Worm (Caenorhabditis elegans) whole organism, L2 larva: ENCODE measurements around the gene T02H6.6.

ENCODE experiments used
- C34F6.9 ChIP-seq: fragments of 150-350 bp; optimal IDR thresholded peaks from 2 replicates; lab custom pipeline; 2014; ENCODE audit warnings: missing biosample characterization, missing genetic modification characterization
- Y55F3AM.14 ChIP-seq: fragments of 200-800 bp; sonication (Bioruptor generic); optimal IDR thresholded peaks from 2 replicates; lab custom pipeline; 2018; ENCODE audit warnings: mild to moderate bottlenecking, missing genetic modification characterization, missing compliant biosample characterization
- alr-1 ChIP-seq: fragments of 150-350 bp; optimal IDR thresholded peaks from 2 replicates; lab custom pipeline; 2014; ENCODE audit warnings: missing biosample characterization, missing genetic modification characterization
- aly-2 ChIP-seq: fragments of 150-350 bp; optimal IDR thresholded peaks from 2 replicates; lab custom pipeline; 2014; ENCODE audit warnings: missing biosample characterization, missing genetic modification characterization
- blmp-1 ChIP-seq: sonication (generic microtip); optimal IDR thresholded peaks from 2 replicates; lab custom pipeline; 2017; ENCODE audit warnings: missing genetic modification characterization, mild to moderate bottlenecking, missing compliant biosample characterization, antibody characterized with exemption, moderate library complexity; ENCODE audit not compliant: insufficient read depth
- ceh-16 ChIP-seq: fragments of 150-350 bp; optimal IDR thresholded peaks from 2 replicates; lab custom pipeline; 2014; ENCODE audit warnings: missing biosample characterization, missing genetic modification characterization
- ceh-82 ChIP-seq: fragments of 150-350 bp; optimal IDR thresholded peaks from 2 replicates; lab custom pipeline; 2014; ENCODE audit warnings: missing biosample characterization, missing genetic modification characterization
- crh-2 ChIP-seq: sonication (generic microtip); optimal IDR thresholded peaks from 2 replicates; lab custom pipeline; 2017; ENCODE audit warnings: missing biosample characterization, missing genetic modification characterization
- dmd-4 ChIP-seq: sonication (generic microtip); optimal IDR thresholded peaks from 2 replicates; lab custom pipeline; 2017; ENCODE audit warnings: missing biosample characterization, missing genetic modification characterization
- egl-27 ChIP-seq: sonication (generic microtip); optimal IDR thresholded peaks from 3 replicates; lab custom pipeline; 2017; ENCODE audit warnings: missing biosample characterization, missing genetic modification reagents, missing genetic modification characterization
- elt-1 ChIP-seq: fragments of 150-350 bp; optimal IDR thresholded peaks from 2 replicates; lab custom pipeline; 2014; ENCODE audit warnings: missing biosample characterization, missing genetic modification characterization
- elt-3 ChIP-seq: sonication (generic microtip); optimal IDR thresholded peaks from 2 replicates; lab custom pipeline; 2017; ENCODE audit warnings: missing biosample characterization, missing genetic modification characterization
- fos-1 ChIP-seq: fragments of 150-350 bp; optimal IDR thresholded peaks from 2 replicates; lab custom pipeline; 2014; ENCODE audit warnings: missing biosample characterization, missing genetic modification characterization
- lin-39 ChIP-seq: fragments of 150-350 bp; optimal IDR thresholded peaks from 2 replicates; lab custom pipeline; 2014; ENCODE audit warnings: missing biosample characterization, missing genetic modification reagents, missing genetic modification characterization
- mab-5 ChIP-seq: fragments of 150-350 bp; optimal IDR thresholded peaks from 2 replicates; lab custom pipeline; 2014; ENCODE audit warnings: missing biosample characterization, missing genetic modification characterization
- mbf-1 ChIP-seq: sonication (generic microtip); optimal IDR thresholded peaks from 2 replicates; lab custom pipeline; 2017; ENCODE audit warnings: missing biosample characterization, missing genetic modification characterization
- mdl-1 ChIP-seq, 2 experiments: fragments of 150-350 bp in 1 of 2; sonication (generic microtip) in 1 of 2; optimal IDR thresholded peaks; 2 replicates each; lab custom pipeline; 2017; ENCODE audit warnings: missing biosample characterization in 2 of 2, missing genetic modification characterization in 2 of 2
- nhr-11 ChIP-seq: fragments of 150-350 bp; optimal IDR thresholded peaks from 2 replicates; lab custom pipeline; 2014; ENCODE audit warnings: missing biosample characterization, missing genetic modification characterization
- nhr-129 ChIP-seq: fragments of 150-350 bp; optimal IDR thresholded peaks from 2 replicates; lab custom pipeline; 2014; ENCODE audit warnings: missing biosample characterization, missing genetic modification characterization
- nhr-21 ChIP-seq: fragments of 150-350 bp; optimal IDR thresholded peaks from 2 replicates; lab custom pipeline; 2014; ENCODE audit warnings: missing biosample characterization, missing genetic modification characterization
- nhr-23 ChIP-seq: fragments of 150-350 bp; optimal IDR thresholded peaks from 2 replicates; lab custom pipeline; 2014; ENCODE audit warnings: missing biosample characterization, missing genetic modification reagents, missing genetic modification characterization
- nhr-77 ChIP-seq: fragments of 150-350 bp; optimal IDR thresholded peaks from 2 replicates; lab custom pipeline; 2014; ENCODE audit warnings: missing biosample characterization, missing genetic modification characterization
- sem-4 ChIP-seq: fragments of 150-350 bp; optimal IDR thresholded peaks from 2 replicates; lab custom pipeline; 2014; ENCODE audit warnings: missing biosample characterization, missing genetic modification reagents, missing genetic modification characterization
- skn-1 ChIP-seq: sonication (generic microtip); optimal IDR thresholded peaks from 2 replicates; lab custom pipeline; 2017; ENCODE audit warnings: missing biosample characterization, missing genetic modification characterization
- sma-9 ChIP-seq, 2 experiments: fragments of 150-350 bp in 1 of 2; sonication (generic microtip) in 1 of 2; optimal IDR thresholded peaks; 2 replicates each; lab custom pipeline; 2014 to 2016; ENCODE audit warnings: missing genetic modification characterization in 2 of 2, mild to moderate bottlenecking in 1 of 2, missing biosample characterization in 1 of 2, missing compliant biosample characterization in 1 of 2, missing genetic modification reagents in 1 of 2, moderate library complexity in 1 of 2
- snpc-4 ChIP-seq: fragments of 150-350 bp; optimal IDR thresholded peaks from 2 replicates; lab custom pipeline; 2014; ENCODE audit warnings: missing biosample characterization, missing genetic modification characterization
- unc-39 ChIP-seq: fragments of 150-350 bp; optimal IDR thresholded peaks from 2 replicates; lab custom pipeline; 2014; ENCODE audit warnings: missing biosample characterization, missing genetic modification characterization
- unc-55 ChIP-seq: fragments of 150-350 bp; sonication (generic microtip); optimal IDR thresholded peaks from 3 replicates; lab custom pipeline; 2014; ENCODE audit warnings: missing biosample characterization, missing genetic modification reagents, missing genetic modification characterization
- unc-62 ChIP-seq: fragments of 150-350 bp; optimal IDR thresholded peaks from 2 replicates; lab custom pipeline; 2014; ENCODE audit warnings: missing biosample characterization, missing genetic modification reagents, missing genetic modification characterization
- zag-1 ChIP-seq: fragments of 150-350 bp; optimal IDR thresholded peaks from 2 replicates; lab custom pipeline; 2014; ENCODE audit warnings: missing biosample characterization, missing genetic modification characterization
- ztf-1 ChIP-seq: fragments of 200-800 bp; sonication (Bioruptor generic); conservative IDR thresholded peaks from 2 replicates; pipeline ENCODE4 v1.3.6; 2022; ENCODE audit warnings: missing genetic modification characterization, missing compliant biosample characterization

Gene T02H6.6

ce11 chrII:680612-681011 lies 3.0 kb upstream of the T02H6.6 start, which contains the start of the genes T02H6.10 and T02H6.8:
TSS of gene T02H6.10 (minus strand) at chrII:680712.
TSS of gene T02H6.8 (plus strand) at chrII:680832.
- no peak for TF ChIP-seq dmd-4 (tag; lab: Kevin White, UChicago)
- no peak for TF ChIP-seq elt-1
- TF ChIP-seq alr-1 = no peak
- TF ChIP-seq lin-39 (tag; lab: Kevin White, UChicago) = no peak

ce11 chrII:682326-682725 lies 1.2 kb upstream of the T02H6.6 start, which contains the start of gene T02H6.7:
TSS of gene T02H6.7 (plus strand) at chrII:682626.
- TF ChIP-seq ztf-1 (no peak), Y55F3AM.14 (GFP tag; lab: Kevin White, UChicago) (no peak), crh-2 (tag; lab: Kevin White, UChicago) (no peak), elt-3 (tag; lab: Kevin White, UChicago) (no peak), skn-1 (tag; lab: Kevin White, UChicago) (no peak), unc-55 (GFP tag; lab: Kevin White, UChicago) (no peak), zag-1 (tag; lab: Kevin White, UChicago) (no peak), alr-1 (no peak), egl-27 (tag; lab: Kevin White, UChicago) (no peak)

- TF ChIP-seq mbf-1 (no peak), ztf-1 (no peak), fos-1 (no peak), unc-39 (tag; lab: Kevin White, UChicago) (no peak), mab-5 (tag; lab: Kevin White, UChicago) (no peak), nhr-23 (tag; lab: Kevin White, UChicago) (no peak), sem-4 (tag; lab: Kevin White, UChicago) (no peak), C34F6.9 (tag; lab: Kevin White, UChicago) (no peak), nhr-11 (tag; lab: Kevin White, UChicago) (no peak), lin-39 (tag; lab: Kevin White, UChicago) (no peak), ceh-82 (tag; lab: Kevin White, UChicago) (no peak), blmp-1 (no peak), aly-2 (no peak), unc-62 (no peak), zag-1 (tag; lab: Kevin White, UChicago) (no peak), elt-3 (tag; lab: Kevin White, UChicago) (no peak)
Measured at ce11 chrII:684811-685210, 1.2 kb downstream of the T02H6.6 start, which contains the start of gene T02H6.5. TSS of gene T02H6.5 (plus strand) at chrII:685111.

DNA sequence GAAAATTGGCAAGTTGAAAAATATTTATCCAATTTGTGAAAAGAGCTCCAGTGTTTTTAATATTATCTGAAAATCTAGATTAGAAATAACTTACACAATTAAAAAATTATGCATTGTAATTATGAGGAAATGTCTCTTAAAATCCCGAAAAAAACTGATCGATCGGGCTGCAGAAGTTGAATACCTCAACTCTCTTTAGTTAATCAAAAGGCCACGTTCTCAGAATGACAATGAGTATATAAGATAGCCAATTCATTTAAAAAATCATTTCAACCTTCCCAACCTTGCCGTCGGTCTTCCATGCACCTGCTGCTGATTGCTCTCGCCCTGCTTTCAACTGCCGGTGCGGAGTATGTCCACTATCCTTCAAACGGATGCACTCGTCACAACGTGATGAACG lies 6.2 kb downstream of the T02H6.6 start, which contains the start of gene T02H6.4:
Gene T02H6.4, plus strand, starts transcription at position 301 of the 400 bp plus-strand sequence.
- TF ChIP-seq nhr-23 (tag; lab: Kevin White, UChicago) (no peak), mdl-1 (tag; optimal IDR thresholded peaks at IDR 0.05; lab: Kevin White, UChicago) (no peak), snpc-4 (tag; lab: Kevin White, UChicago) (no peak), blmp-1 (no peak), skn-1 (tag; lab: Kevin White, UChicago) (no peak), C34F6.9 (tag; lab: Kevin White, UChicago) (no peak), nhr-129 (tag; lab: Kevin White, UChicago) (no peak), alr-1 (no peak), nhr-21 (tag; lab: Kevin White, UChicago) (no peak), ceh-16 (tag; lab: Kevin White, UChicago) (no peak)

- TF ChIP-seq mab-5 (tag; lab: Kevin White, UChicago) (no peak), nhr-77 (tag; lab: Kevin White, UChicago) (no peak), aly-2 (no peak), Y55F3AM.14 (GFP tag; lab: Kevin White, UChicago) (no peak), unc-62 (no peak), unc-55 (GFP tag; lab: Kevin White, UChicago) (no peak), egl-27 (tag; lab: Kevin White, UChicago) (no peak), nhr-21 (tag; lab: Kevin White, UChicago) (no peak), snpc-4 (tag; lab: Kevin White, UChicago) (no peak)
- TF ChIP-seq, all 48 proteins: peak for 0
Measured at ce11 chrII:691550-691949, 8.0 kb downstream of the T02H6.6 start, which contains the start of gene T02H6.3. TSS of gene T02H6.3 (plus strand) at chrII:691850.

ce11 chrII:701025-701370 lies 17.4 kb downstream of the T02H6.6 start, which contains the start of gene T02H6.11:
TSS of gene T02H6.11 (minus strand) at chrII:701125.
- no peak for TF ChIP-seq sma-9 (GFP tag; optimal IDR thresholded peaks at IDR 0.05; lab: Kevin White, UChicago)
- no peak for TF ChIP-seq sma-9 (tag; optimal IDR thresholded peaks at IDR 0.05; lab: Kevin White, UChicago)
- no peak for TF ChIP-seq sem-4 (tag; lab: Kevin White, UChicago)
